Worm (Caenorhabditis elegans) whole organism, L2 larva: ENCODE data around the gene T03E6.8.

ENCODE experiments used
- C34F6.9 ChIP-seq: fragments of 150-350 bp; optimal IDR thresholded peaks from 2 replicates; lab custom pipeline; 2014; ENCODE audit warnings: missing biosample characterization, missing genetic modification characterization
- F13H6.1 ChIP-seq: sonication (generic microtip); optimal IDR thresholded peaks from 2 replicates; lab custom pipeline; 2016; ENCODE audit warnings: missing genetic modification characterization, missing compliant biosample characterization
- R02D3.7 ChIP-seq: fragments of 150-350 bp; optimal IDR thresholded peaks from 2 replicates; lab custom pipeline; 2014; ENCODE audit warnings: missing biosample characterization, missing genetic modification characterization
- Y55F3AM.14 ChIP-seq: fragments of 200-800 bp; sonication (Bioruptor generic); optimal IDR thresholded peaks from 2 replicates; lab custom pipeline; 2018; ENCODE audit warnings: mild to moderate bottlenecking, missing genetic modification characterization, missing compliant biosample characterization
- alr-1 ChIP-seq: fragments of 150-350 bp; optimal IDR thresholded peaks from 2 replicates; lab custom pipeline; 2014; ENCODE audit warnings: missing biosample characterization, missing genetic modification characterization
- ama-1 ChIP-seq: fragments of 150-350 bp; optimal IDR thresholded peaks from 2 replicates; lab custom pipeline; 2018; ENCODE audit warnings: inconsistent platforms
- blmp-1 ChIP-seq: sonication (generic microtip); optimal IDR thresholded peaks from 2 replicates; lab custom pipeline; 2017; ENCODE audit warnings: missing genetic modification characterization, mild to moderate bottlenecking, missing compliant biosample characterization, antibody characterized with exemption, moderate library complexity; ENCODE audit not compliant: insufficient read depth
- ceh-16 ChIP-seq: fragments of 150-350 bp; optimal IDR thresholded peaks from 2 replicates; lab custom pipeline; 2014; ENCODE audit warnings: missing biosample characterization, missing genetic modification characterization
- ceh-82 ChIP-seq: fragments of 150-350 bp; optimal IDR thresholded peaks from 2 replicates; lab custom pipeline; 2014; ENCODE audit warnings: missing biosample characterization, missing genetic modification characterization
- crh-2 ChIP-seq: sonication (generic microtip); optimal IDR thresholded peaks from 2 replicates; lab custom pipeline; 2017; ENCODE audit warnings: missing biosample characterization, missing genetic modification characterization
- egl-27 ChIP-seq: sonication (generic microtip); optimal IDR thresholded peaks from 3 replicates; lab custom pipeline; 2017; ENCODE audit warnings: missing biosample characterization, missing genetic modification reagents, missing genetic modification characterization
- elt-3 ChIP-seq: sonication (generic microtip); optimal IDR thresholded peaks from 2 replicates; lab custom pipeline; 2017; ENCODE audit warnings: missing biosample characterization, missing genetic modification characterization
- fos-1 ChIP-seq: fragments of 150-350 bp; optimal IDR thresholded peaks from 2 replicates; lab custom pipeline; 2014; ENCODE audit warnings: missing biosample characterization, missing genetic modification characterization
- gmeb-1 ChIP-seq: fragments of 150-350 bp; optimal IDR thresholded peaks from 2 replicates; lab custom pipeline; 2014; ENCODE audit warnings: missing biosample characterization, missing genetic modification characterization
- lin-11 ChIP-seq: fragments of 150-350 bp; sonication (generic microtip); optimal IDR thresholded peaks from 2 replicates; lab custom pipeline; 2014; ENCODE audit warnings: missing biosample characterization, missing genetic modification characterization, inconsistent platforms, mixed read lengths
- lin-13 ChIP-seq: fragments of 150-350 bp; optimal IDR thresholded peaks from 2 replicates; lab custom pipeline; 2014; ENCODE audit warnings: missing biosample characterization, missing genetic modification reagents, missing genetic modification characterization
- lin-39 ChIP-seq: fragments of 150-350 bp; optimal IDR thresholded peaks from 2 replicates; lab custom pipeline; 2014; ENCODE audit warnings: missing biosample characterization, missing genetic modification reagents, missing genetic modification characterization
- lsy-2 ChIP-seq, 2 experiments: fragments of 150-350 bp in 1 of 2; sonication (generic microtip) in 1 of 2; optimal IDR thresholded peaks; 2 replicates each; lab custom pipeline; 2014 to 2017; ENCODE audit warnings: missing biosample characterization in 2 of 2, missing genetic modification characterization in 2 of 2
- mdl-1 ChIP-seq, 2 experiments: fragments of 150-350 bp in 1 of 2; sonication (generic microtip) in 1 of 2; optimal IDR thresholded peaks; 2 replicates each; lab custom pipeline; 2017; ENCODE audit warnings: missing biosample characterization in 2 of 2, missing genetic modification characterization in 2 of 2
- nhr-11 ChIP-seq: fragments of 150-350 bp; optimal IDR thresholded peaks from 2 replicates; lab custom pipeline; 2014; ENCODE audit warnings: missing biosample characterization, missing genetic modification characterization
- nhr-12 ChIP-seq: fragments of 150-350 bp; optimal IDR thresholded peaks from 2 replicates; lab custom pipeline; 2014; ENCODE audit warnings: missing biosample characterization, missing genetic modification characterization
- nhr-129 ChIP-seq: fragments of 150-350 bp; optimal IDR thresholded peaks from 2 replicates; lab custom pipeline; 2014; ENCODE audit warnings: missing biosample characterization, missing genetic modification characterization
- nhr-21 ChIP-seq: fragments of 150-350 bp; optimal IDR thresholded peaks from 2 replicates; lab custom pipeline; 2014; ENCODE audit warnings: missing biosample characterization, missing genetic modification characterization
- nhr-237 ChIP-seq: fragments of 150-350 bp; optimal IDR thresholded peaks from 2 replicates; lab custom pipeline; 2014; ENCODE audit warnings: missing biosample characterization, missing genetic modification characterization
- nhr-25 ChIP-seq: fragments of 150-350 bp; sonication (generic microtip); optimal IDR thresholded peaks from 3 replicates; lab custom pipeline; 2014; ENCODE audit warnings: missing biosample characterization, missing genetic modification characterization
- nhr-6 ChIP-seq: fragments of 150-350 bp; optimal IDR thresholded peaks from 2 replicates; lab custom pipeline; 2014; ENCODE audit warnings: missing biosample characterization, missing genetic modification characterization
- peb-1 ChIP-seq: fragments of 150-350 bp; optimal IDR thresholded peaks from 2 replicates; lab custom pipeline; 2014; ENCODE audit warnings: missing biosample characterization, missing genetic modification characterization
- skn-1 ChIP-seq: sonication (generic microtip); optimal IDR thresholded peaks from 2 replicates; lab custom pipeline; 2017; ENCODE audit warnings: missing biosample characterization, missing genetic modification characterization
- sma-3 ChIP-seq: sonication (generic microtip); optimal IDR thresholded peaks from 2 replicates; lab custom pipeline; 2016; ENCODE audit warnings: missing genetic modification reagents, missing genetic modification characterization, missing compliant biosample characterization
- sma-9 ChIP-seq, 2 experiments: fragments of 150-350 bp in 1 of 2; sonication (generic microtip) in 1 of 2; optimal IDR thresholded peaks; 2 replicates each; lab custom pipeline; 2014 to 2016; ENCODE audit warnings: missing genetic modification characterization in 2 of 2, mild to moderate bottlenecking in 1 of 2, missing biosample characterization in 1 of 2, missing compliant biosample characterization in 1 of 2, missing genetic modification reagents in 1 of 2, moderate library complexity in 1 of 2
- snpc-4 ChIP-seq: fragments of 150-350 bp; optimal IDR thresholded peaks from 2 replicates; lab custom pipeline; 2014; ENCODE audit warnings: missing biosample characterization, missing genetic modification characterization
- unc-39 ChIP-seq: fragments of 150-350 bp; optimal IDR thresholded peaks from 2 replicates; lab custom pipeline; 2014; ENCODE audit warnings: missing biosample characterization, missing genetic modification characterization
- unc-55 ChIP-seq: fragments of 150-350 bp; sonication (generic microtip); optimal IDR thresholded peaks from 3 replicates; lab custom pipeline; 2014; ENCODE audit warnings: missing biosample characterization, missing genetic modification reagents, missing genetic modification characterization
- zag-1 ChIP-seq: fragments of 150-350 bp; optimal IDR thresholded peaks from 2 replicates; lab custom pipeline; 2014; ENCODE audit warnings: missing biosample characterization, missing genetic modification characterization
- ztf-1 ChIP-seq: fragments of 200-800 bp; sonication (Bioruptor generic); conservative IDR thresholded peaks from 2 replicates; pipeline ENCODE4 v1.3.6; 2022; ENCODE audit warnings: missing genetic modification characterization, missing compliant biosample characterization
- ztf-4 ChIP-seq: fragments of 150-350 bp; optimal IDR thresholded peaks from 2 replicates; lab custom pipeline; 2014; ENCODE audit warnings: missing biosample characterization, missing genetic modification characterization

T03E6.8 gene

ce11 chrV:16593792-16594059 lies 9.3 kb downstream of the T03E6.8 start:
- TF ChIP-seq ceh-16 (tag; lab: Kevin White, UChicago) (no peak), nhr-237 (tag; lab: Kevin White, UChicago) (no peak), lin-13 (GFP tag; lab: Kevin White, UChicago) (no peak), nhr-11 (tag; lab: Kevin White, UChicago) (no peak), mdl-1 (tag; optimal IDR thresholded peaks at IDR 0.05; lab: Kevin White, UChicago) (no peak), ceh-82 (tag; lab: Kevin White, UChicago) (no peak), sma-3 (no peak), nhr-25 (tag; lab: Kevin White, UChicago) (no peak), ama-1 (lab: Kevin White, UChicago) (no peak), Y55F3AM.14 (GFP tag; lab: Kevin White, UChicago) (no peak), nhr-12 (no peak), nhr-21 (tag; lab: Kevin White, UChicago) (no peak), sma-9 (GFP tag; optimal IDR thresholded peaks at IDR 0.05; lab: Kevin White, UChicago) (no peak), sma-9 (tag; optimal IDR thresholded peaks at IDR 0.05; lab: Kevin White, UChicago) (no peak)

DNA sequence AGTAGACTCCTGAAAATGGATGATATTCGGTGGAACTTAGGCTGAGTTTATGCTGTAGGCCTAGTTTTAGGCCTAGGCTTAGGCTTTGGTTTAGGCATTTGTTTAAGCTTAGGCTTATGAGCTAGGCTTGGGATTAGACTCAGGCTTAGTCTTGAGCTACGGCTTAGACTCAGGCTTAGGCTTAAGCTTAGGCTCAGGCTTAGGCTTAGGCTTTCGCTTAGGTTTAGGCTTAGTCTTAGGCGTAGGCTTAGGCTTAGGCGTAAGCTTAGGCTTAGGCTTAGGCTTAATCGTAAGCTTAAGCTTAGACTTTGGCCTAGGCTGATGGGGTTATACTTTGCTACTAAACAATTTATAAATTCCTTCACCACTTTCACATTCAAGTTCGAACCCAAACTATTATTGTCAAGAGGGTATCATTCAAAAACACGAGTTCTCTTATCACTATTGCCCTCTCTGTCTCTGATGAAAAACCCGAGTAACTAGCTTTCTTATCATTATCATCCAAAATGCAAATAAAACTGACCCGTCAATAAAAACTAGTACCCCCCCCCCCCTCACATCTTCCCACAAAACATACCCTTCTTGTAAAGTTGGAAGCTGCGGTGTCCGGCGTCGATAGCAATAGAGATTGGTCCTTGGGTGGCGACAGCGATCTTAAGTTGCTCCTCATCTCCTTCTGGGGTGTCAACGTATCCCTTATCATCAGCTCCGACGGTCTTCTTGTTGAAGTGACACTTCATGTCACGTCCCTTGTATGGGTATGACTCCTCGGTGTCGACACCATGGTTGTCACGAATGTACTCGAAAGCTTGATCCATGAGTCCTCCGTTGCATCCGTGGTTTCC lies 9.8 kb downstream of the T03E6.8 start:
- no peak for TF ChIP-seq peb-1 (tag; lab: Kevin White, UChicago)
- peak; percentile 34 for TF ChIP-seq crh-2 (tag; lab: Kevin White, UChicago)
- TF ChIP-seq Y55F3AM.14 (GFP tag; lab: Kevin White, UChicago): peak; percentile 31
- TF ChIP-seq skn-1 (tag; lab: Kevin White, UChicago): no peak
- no peak for TF ChIP-seq ztf-4 (tag; lab: Kevin White, UChicago)
- TF ChIP-seq R02D3.7 (tag; lab: Kevin White, UChicago): no peak
- TF ChIP-seq nhr-129: no peak
- TF ChIP-seq nhr-21 (tag; lab: Kevin White, UChicago): no peak
- no peak for TF ChIP-seq nhr-237 (tag; lab: Kevin White, UChicago)
- no peak for TF ChIP-seq blmp-1 (tag; lab: Kevin White, UChicago)
- peak; percentile 47 for TF ChIP-seq gmeb-1 (tag; lab: Kevin White, UChicago)
- TF ChIP-seq snpc-4 (tag; lab: Kevin White, UChicago): no peak
- peak; percentile 41 for TF ChIP-seq sma-9 (GFP tag; optimal IDR thresholded peaks at IDR 0.05; lab: Kevin White, UChicago)
- no peak for TF ChIP-seq sma-9 (tag; optimal IDR thresholded peaks at IDR 0.05; lab: Kevin White, UChicago)
- TF ChIP-seq egl-27 (tag; lab: Kevin White, UChicago): no peak
- no peak for TF ChIP-seq ceh-16 (tag; lab: Kevin White, UChicago)
- TF ChIP-seq ceh-82 (tag; lab: Kevin White, UChicago): no peak
- no peak for TF ChIP-seq lin-11
- TF ChIP-seq zag-1 (tag; lab: Kevin White, UChicago): no peak
- no peak for TF ChIP-seq mdl-1 (tag; optimal IDR thresholded peaks at IDR 0.05; lab: Kevin White, UChicago)
- no peak for TF ChIP-seq lin-13 (GFP tag; lab: Kevin White, UChicago)
- no peak for TF ChIP-seq nhr-12
- no peak for TF ChIP-seq alr-1 (tag; lab: Kevin White, UChicago)
- peak; percentile 26 for TF ChIP-seq ama-1 (lab: Kevin White, UChicago)
- TF ChIP-seq elt-3 (tag; lab: Kevin White, UChicago): no peak
- TF ChIP-seq nhr-11 (tag; lab: Kevin White, UChicago): no peak
- no peak for TF ChIP-seq ztf-1
- TF ChIP-seq lin-39: no peak
- no peak for TF ChIP-seq unc-55 (GFP tag; lab: Kevin White, UChicago)
- peak; percentile 43 for TF ChIP-seq fos-1 (tag; lab: Kevin White, UChicago)
- no peak for TF ChIP-seq F13H6.1 (tag; lab: Kevin White, UChicago)
- no peak for TF ChIP-seq sma-3
- TF ChIP-seq, all 48 proteins: peak for 6

- TF ChIP-seq Y55F3AM.14 (GFP tag; lab: Kevin White, UChicago) (peak; percentile 72), nhr-6 (tag; lab: Kevin White, UChicago) (peak; percentile 12), nhr-25 (tag; lab: Kevin White, UChicago) (no peak), ztf-4 (tag; lab: Kevin White, UChicago) (peak; percentile 16), F13H6.1 (tag; lab: Kevin White, UChicago) (peak; percentile 55), nhr-21 (tag; lab: Kevin White, UChicago) (peak; percentile 47), ama-1 (lab: Kevin White, UChicago) (peak; percentile 90), lsy-2 (tag; optimal IDR thresholded peaks at IDR 0.05; lab: Kevin White, UChicago) (peak; percentile 27 to 63), sma-9 (GFP tag; optimal IDR thresholded peaks at IDR 0.05; lab: Kevin White, UChicago) (peak; percentile 54), sma-9 (tag; optimal IDR thresholded peaks at IDR 0.05; lab: Kevin White, UChicago) (no peak), gmeb-1 (tag; lab: Kevin White, UChicago) (peak; percentile 52), C34F6.9 (tag; lab: Kevin White, UChicago) (peak; percentile 36), nhr-11 (tag; lab: Kevin White, UChicago) (no peak), snpc-4 (tag; lab: Kevin White, UChicago) (peak; percentile 30), nhr-12 (no peak), sma-3 (peak; percentile 42), unc-39 (tag; lab: Kevin White, UChicago) (no peak), fos-1 (tag; lab: Kevin White, UChicago) (peak; percentile 40), crh-2 (tag; lab: Kevin White, UChicago) (peak; percentile 13), lin-13 (GFP tag; lab: Kevin White, UChicago) (peak; percentile 52), nhr-129 (peak; percentile 76), mdl-1 (tag; optimal IDR thresholded peaks at IDR 0.05; lab: Kevin White, UChicago) (no peak)
These were observed 10.8 kb downstream of the T03E6.8 start, which contains the start of gene srh-269 for ce11 chrV:16591992-16592798. TSS of gene srh-269 (minus strand) at chrV:16592042.
